Worm (Caenorhabditis elegans) whole organism, L4 larva: Measurements from ENCODE around the gene srab-9.

Source experiments
- ama-1 ChIP-seq: fragments of 150-350 bp; optimal IDR thresholded peaks from 2 replicates; lab custom pipeline; 2014; ENCODE audit warnings: inconsistent platforms, mixed read lengths
- jun-1 ChIP-seq: fragments of 150-350 bp; optimal IDR thresholded peaks from 2 replicates; lab custom pipeline; 2014; ENCODE audit warnings: missing biosample characterization, missing genetic modification reagents, missing genetic modification characterization
- lin-15B ChIP-seq: fragments of 150-350 bp; sonication (generic microtip); optimal IDR thresholded peaks from 3 replicates; lab custom pipeline; 2014; ENCODE audit warnings: missing biosample characterization, missing genetic modification characterization
- lir-3 ChIP-seq: sonication (generic microtip); optimal IDR thresholded peaks from 2 replicates; lab custom pipeline; 2016; ENCODE audit warnings: mild to moderate bottlenecking, missing genetic modification characterization, missing compliant biosample characterization
- mep-1 ChIP-seq: fragments of 150-350 bp; sonication (generic microtip); optimal IDR thresholded peaks from 3 replicates; lab custom pipeline; 2014; ENCODE audit warnings: missing biosample characterization, missing genetic modification characterization
- nhr-11 ChIP-seq: fragments of 150-350 bp; optimal IDR thresholded peaks from 2 replicates; lab custom pipeline; 2014; ENCODE audit warnings: missing biosample characterization, missing genetic modification characterization
- snpc-4 ChIP-seq: fragments of 150-350 bp; optimal IDR thresholded peaks from 2 replicates; lab custom pipeline; 2014; ENCODE audit warnings: missing biosample characterization, missing genetic modification characterization
- zip-11 ChIP-seq: fragments of 200-800 bp; sonication (Bioruptor generic); IDR thresholded peaks from 2 replicates; pipeline ENCODE4 v1.3.6; 2022; ENCODE audit warnings: missing genetic modification characterization, missing compliant biosample characterization

- no peak for TF ChIP-seq zip-11 (GFP tag; lab: Robert Waterston, UW)
- no peak for TF ChIP-seq nhr-11 (tag; lab: Kevin White, UChicago)
- no peak for TF ChIP-seq snpc-4
- no peak for TF ChIP-seq mep-1 (tag; lab: Kevin White, UChicago)
- TF ChIP-seq ama-1 (lab: Kevin White, UChicago) = no peak
- no peak for TF ChIP-seq lir-3 (tag; lab: Kevin White, UChicago)
- TF ChIP-seq lin-15B (tag; lab: Kevin White, UChicago) = no peak
- TF ChIP-seq jun-1 (tag; lab: Kevin White, UChicago) = no peak
Observed at ce11 chrV:3128803-3129202, 12.3 kb downstream of the srab-9 start, which contains the start of gene tat-6.
